Fruit fly (Drosophila melanogaster) whole organism: ENCODE data around the gene Arfrp1.

ENCODE experiments used
- CG8478 ChIP-seq: fragments of >200 bp; optimal IDR thresholded peaks from 2 replicates; lab custom pipeline; 2018; ENCODE audit warnings: inconsistent platforms
- Dll ChIP-seq: fragments of >200 bp; optimal IDR thresholded peaks from 2 replicates; lab custom pipeline; 2017
- EcR ChIP-seq, 2 experiments: fragments of >200 bp; optimal IDR thresholded peaks; 2 replicates each; lab custom pipeline; 2017; ENCODE audit warnings: missing biosample characterization in 2 of 2, missing genetic modification characterization in 2 of 2, missing genetic modification reagents in 2 of 2
- pan ChIP-seq: fragments of >200 bp; optimal IDR thresholded peaks from 2 replicates; lab custom pipeline; 2017
- psq ChIP-seq: fragments of >200 bp; optimal IDR thresholded peaks from 2 replicates; lab custom pipeline; 2017
- usp ChIP-seq: fragments of >200 bp; optimal IDR thresholded peaks from 2 replicates; lab custom pipeline; 2017; ENCODE audit warnings: missing biosample characterization, missing genetic modification characterization, mixed read lengths

The Arfrp1 gene

dm6 chrX:9093912-9094311 lies 13.0 kb upstream of the Arfrp1 start:
- TF ChIP-seq Dll (lab: Kevin White, UChicago) (no peak), psq (lab: Kevin White, UChicago) (no peak), usp (GFP tag; lab: Kevin White, UChicago) (no peak), EcR (GFP tag; optimal IDR thresholded peaks at IDR 0.05; lab: Kevin White, UChicago) (no peak), pan (no peak), CG8478 (lab: Kevin White, UChicago) (no peak)

dm6 chrX:9102125-9102524 lies 4.7 kb upstream of the Arfrp1 start:
- TF ChIP-seq psq (lab: Kevin White, UChicago) (no peak), usp (GFP tag; lab: Kevin White, UChicago) (no peak), pan (no peak), EcR (GFP tag; optimal IDR thresholded peaks at IDR 0.05; lab: Kevin White, UChicago) (no peak), CG8478 (lab: Kevin White, UChicago) (no peak), Dll (lab: Kevin White, UChicago) (no peak)

dm6 chrX:9103308-9104185 lies 3.3 kb upstream of the Arfrp1 start, which contains the start of gene CG7766:
Gene CG7766 (minus strand): TSS chrX:9103739.
- TF ChIP-seq CG8478 (lab: Kevin White, UChicago) (no peak), psq (lab: Kevin White, UChicago) (no peak), EcR (GFP tag; optimal IDR thresholded peaks at IDR 0.05; lab: Kevin White, UChicago) (no peak), usp (GFP tag; lab: Kevin White, UChicago) (no peak)

- TF ChIP-seq Dll (lab: Kevin White, UChicago) (no peak), pan (no peak), CG8478 (lab: Kevin White, UChicago) (no peak), EcR (GFP tag; optimal IDR thresholded peaks at IDR 0.05; lab: Kevin White, UChicago) (no peak), usp (GFP tag; lab: Kevin White, UChicago) (no peak), psq (lab: Kevin White, UChicago) (no peak)
These were observed 576 bp upstream of the Arfrp1 start, which contains the start of gene Bx42 for dm6 chrX:9106212-9106774. Gene Bx42 (minus strand): TSS chrX:9106604.

dm6 chrX:9108387-9108786 lies 1.5 kb downstream of the Arfrp1 start, which contains the start of gene AP-1gamma:
Gene AP-1gamma (plus strand): TSS chrX:9108691.
- no peak for TF ChIP-seq Dll (lab: Kevin White, UChicago)
- no peak for TF ChIP-seq usp (GFP tag; lab: Kevin White, UChicago)
- TF ChIP-seq psq (lab: Kevin White, UChicago) = no peak
- TF ChIP-seq CG8478 (lab: Kevin White, UChicago) = no peak
- no peak for TF ChIP-seq pan
- TF ChIP-seq EcR (GFP tag; optimal IDR thresholded peaks at IDR 0.05; lab: Kevin White, UChicago) = no peak

dm6 chrX:9109072-9109844 lies 2.4 kb downstream of the Arfrp1 start:
- TF ChIP-seq EcR (GFP tag; optimal IDR thresholded peaks at IDR 0.05; lab: Kevin White, UChicago) (no peak), psq (lab: Kevin White, UChicago) (no peak), usp (GFP tag; lab: Kevin White, UChicago) (no peak), CG8478 (lab: Kevin White, UChicago) (no peak), Dll (lab: Kevin White, UChicago) (no peak), pan (no peak)

dm6 chrX:9110155-9110909 lies 3.5 kb downstream of the Arfrp1 start:
- TF ChIP-seq psq (lab: Kevin White, UChicago) (no peak), usp (GFP tag; lab: Kevin White, UChicago) (no peak), Dll (lab: Kevin White, UChicago) (no peak), CG8478 (lab: Kevin White, UChicago) (no peak), EcR (GFP tag; optimal IDR thresholded peaks at IDR 0.05; lab: Kevin White, UChicago) (no peak), pan (no peak)

dm6 chrX:9117831-9118230 lies 11.0 kb downstream of the Arfrp1 start:
- no peak for TF ChIP-seq CG8478 (lab: Kevin White, UChicago)
- no peak for TF ChIP-seq pan

dm6 chrX:9118961-9119633 lies 12.2 kb downstream of the Arfrp1 start:
- TF ChIP-seq pan (no peak), usp (GFP tag; lab: Kevin White, UChicago) (no peak), Dll (lab: Kevin White, UChicago) (no peak), EcR (GFP tag; optimal IDR thresholded peaks at IDR 0.05; lab: Kevin White, UChicago) (no peak), CG8478 (lab: Kevin White, UChicago) (no peak), psq (lab: Kevin White, UChicago) (no peak)

dm6 chrX:9119671-9120364 lies 12.9 kb downstream of the Arfrp1 start:
- TF ChIP-seq CG8478 (lab: Kevin White, UChicago) = no peak
- TF ChIP-seq Dll (lab: Kevin White, UChicago) = no peak
- TF ChIP-seq usp (GFP tag; lab: Kevin White, UChicago) = no peak
- TF ChIP-seq pan = no peak
- TF ChIP-seq psq (lab: Kevin White, UChicago) = no peak
- no peak for TF ChIP-seq EcR (GFP tag; optimal IDR thresholded peaks at IDR 0.05; lab: Kevin White, UChicago)
